Worm (Caenorhabditis elegans) whole organism, L4/young adult: Measurements from ENCODE around the gene str-240.

Source experiments
- W03F9.2 ChIP-seq: fragments of 150-350 bp; optimal IDR thresholded peaks from 2 replicates; lab custom pipeline; 2014; ENCODE audit warnings: missing biosample characterization, missing genetic modification characterization
- dao-5 ChIP-seq: sonication (generic microtip); optimal IDR thresholded peaks from 2 replicates; lab custom pipeline; 2016; ENCODE audit warnings: missing genotype, missing genetic modification characterization, moderate library complexity, missing compliant biosample characterization
- him-1 ChIP-seq: sonication (generic microtip); optimal IDR thresholded peaks from 2 replicates; lab custom pipeline; 2016; ENCODE audit warnings: missing genotype, missing genetic modification reagents, missing genetic modification characterization, missing compliant biosample characterization

ce11 chrV:1538842-1539241, 17.1 kb upstream of the str-240 start:
- no peak for TF ChIP-seq W03F9.2 (tag; lab: Kevin White, UChicago)
- no peak for TF ChIP-seq him-1 (tag; lab: Kevin White, UChicago)
- TF ChIP-seq dao-5 = no peak
